Worm (Caenorhabditis elegans) whole organism, L4 larva: ENCODE measurements around the gene R166.3.

Experiments used
- D1046.2 ChIP-seq: fragments of 200-800 bp; sonication (Bioruptor generic); IDR thresholded peaks from 2 replicates; pipeline ENCODE4 v1.3.6; 2022; ENCODE audit warnings: missing genetic modification characterization, missing compliant biosample characterization
- F10B5.3 ChIP-seq: sonication (generic microtip); optimal IDR thresholded peaks from 2 replicates; lab custom pipeline; 2016; ENCODE audit warnings: mild to moderate bottlenecking, missing genetic modification characterization, missing compliant biosample characterization
- F26F4.8 ChIP-seq: fragments of 200-800 bp; sonication (Bioruptor generic); conservative IDR thresholded peaks from 2 replicates; pipeline ENCODE4 v1.3.6; 2022; ENCODE audit warnings: missing genetic modification characterization, missing compliant biosample characterization
- F37D6.2 ChIP-seq: sonication (generic microtip); optimal IDR thresholded peaks from 2 replicates; lab custom pipeline; 2016; ENCODE audit warnings: mild to moderate bottlenecking, missing genetic modification characterization, missing compliant biosample characterization
- F44E2.7 ChIP-seq: fragments of 200-800 bp; sonication (Bioruptor generic); IDR thresholded peaks from 2 replicates; pipeline ENCODE4 v2.1.2; 2022; ENCODE audit warnings: missing genetic modification characterization, missing compliant biosample characterization
- F49E8.2 ChIP-seq: sonication (generic microtip); optimal IDR thresholded peaks from 2 replicates; lab custom pipeline; 2016; ENCODE audit warnings: missing compliant biosample characterization, mild to moderate bottlenecking, missing genetic modification characterization, borderline replicate concordance
- Y105C5A.15 ChIP-seq: fragments of 200-800 bp; sonication (Bioruptor generic); IDR thresholded peaks from 2 replicates; pipeline ENCODE4 v1.3.6; 2022; ENCODE audit warnings: missing genetic modification characterization, missing compliant biosample characterization
- ZK546.5 ChIP-seq, 2 experiments: sonication (generic microtip); optimal IDR thresholded peaks; 2 replicates each; lab custom pipeline; 2017; ENCODE audit warnings: missing biosample characterization in 2 of 2, missing genetic modification characterization in 2 of 2
- ama-1 ChIP-seq: fragments of 150-350 bp; optimal IDR thresholded peaks from 2 replicates; lab custom pipeline; 2014; ENCODE audit warnings: inconsistent platforms, mixed read lengths
- cey-2 ChIP-seq: sonication (generic microtip); optimal IDR thresholded peaks from 3 replicates; lab custom pipeline; 2017; ENCODE audit warnings: missing genetic modification characterization, mild to moderate bottlenecking, missing compliant biosample characterization, antibody characterized with exemption, borderline replicate concordance; ENCODE audit not compliant: insufficient read depth
- daf-16 ChIP-seq, 3 experiments: sonication (generic microtip); optimal IDR thresholded peaks; 2 replicates each; lab custom pipeline; 2016 to 2017; ENCODE audit warnings: missing genetic modification characterization in 3 of 3, missing genetic modification reagents in 3 of 3, mild to moderate bottlenecking in 2 of 3, missing compliant biosample characterization in 2 of 3, missing biosample characterization in 1 of 3, moderate library complexity in 1 of 3
- daf-8 ChIP-seq: fragments of 200-800 bp; sonication (Bioruptor generic); IDR thresholded peaks from 2 replicates; pipeline ENCODE4 v1.3.6; 2022; ENCODE audit warnings: missing genetic modification characterization, missing compliant biosample characterization
- dmd-6 ChIP-seq: fragments of 200-800 bp; sonication (Bioruptor generic); IDR thresholded peaks from 2 replicates; pipeline ENCODE4 v1.3.6; 2022; ENCODE audit warnings: missing genetic modification reagents, missing genetic modification characterization, missing compliant biosample characterization
- duxl-1 ChIP-seq: sonication (generic microtip); optimal IDR thresholded peaks from 2 replicates; lab custom pipeline; 2016; ENCODE audit warnings: mild to moderate bottlenecking, missing genetic modification characterization, moderate library complexity, missing compliant biosample characterization; ENCODE audit not compliant: poor library complexity
- dve-1 ChIP-seq: sonication (generic microtip); optimal IDR thresholded peaks from 2 replicates; lab custom pipeline; 2017; ENCODE audit warnings: antibody characterized with exemption, mild to moderate bottlenecking, missing genetic modification characterization, missing compliant biosample characterization; ENCODE audit not compliant: insufficient read depth
- egl-43 ChIP-seq: fragments of 200-800 bp; sonication (Bioruptor generic); IDR thresholded peaks from 2 replicates; pipeline ENCODE4 v1.3.6; 2022; ENCODE audit warnings: missing genetic modification reagents, missing genetic modification characterization, missing compliant biosample characterization
- fkh-10 ChIP-seq: fragments of 150-350 bp; optimal IDR thresholded peaks from 2 replicates; lab custom pipeline; 2014; ENCODE audit warnings: missing biosample characterization, missing genetic modification reagents, missing genetic modification characterization
- fos-1 ChIP-seq: fragments of 150-350 bp; optimal IDR thresholded peaks from 2 replicates; lab custom pipeline; 2014; ENCODE audit warnings: missing biosample characterization, missing genetic modification characterization
- hif-1 ChIP-seq, 2 experiments: sonication (generic microtip); optimal IDR thresholded peaks; 2 replicates each; lab custom pipeline; 2016 to 2017; ENCODE audit warnings: missing compliant biosample characterization in 2 of 2, missing genetic modification characterization in 2 of 2, missing genetic modification reagents in 2 of 2, missing genotype in 2 of 2, mild to moderate bottlenecking in 1 of 2
- hlh-11 ChIP-seq: fragments of 200-800 bp; sonication (Bioruptor generic); optimal IDR thresholded peaks from 2 replicates; lab custom pipeline; 2018; ENCODE audit warnings: mild to moderate bottlenecking, missing genetic modification characterization, missing compliant biosample characterization
- hlh-30 ChIP-seq: sonication (generic microtip); optimal IDR thresholded peaks from 2 replicates; lab custom pipeline; 2017; ENCODE audit warnings: antibody characterized with exemption, mild to moderate bottlenecking, missing genetic modification characterization, missing compliant biosample characterization; ENCODE audit not compliant: insufficient read depth
- lin-38 ChIP-seq: fragments of 200-800 bp; sonication (Bioruptor generic); IDR thresholded peaks from 2 replicates; pipeline ENCODE4 v1.3.6; 2022; ENCODE audit warnings: missing genetic modification reagents, missing genetic modification characterization, missing compliant biosample characterization
- lir-3 ChIP-seq: sonication (generic microtip); optimal IDR thresholded peaks from 2 replicates; lab custom pipeline; 2016; ENCODE audit warnings: mild to moderate bottlenecking, missing genetic modification characterization, missing compliant biosample characterization
- lsy-2 ChIP-seq, 2 experiments: fragments of 150-350 bp in 1 of 2; sonication (generic microtip) in 1 of 2; optimal IDR thresholded peaks; 2 replicates each; lab custom pipeline; 2014 to 2017; ENCODE audit warnings: missing biosample characterization in 2 of 2, missing genetic modification characterization in 2 of 2
- mdt-29 ChIP-seq: fragments of 200-800 bp; sonication (Bioruptor generic); IDR thresholded peaks from 2 replicates; pipeline ENCODE4 v1.3.6; 2022; ENCODE audit warnings: missing genetic modification reagents, missing genetic modification characterization, missing compliant biosample characterization
- mep-1 ChIP-seq: fragments of 150-350 bp; sonication (generic microtip); optimal IDR thresholded peaks from 3 replicates; lab custom pipeline; 2014; ENCODE audit warnings: missing biosample characterization, missing genetic modification characterization
- mxl-3 ChIP-seq: fragments of 200-800 bp; sonication (Bioruptor generic); optimal IDR thresholded peaks from 2 replicates; lab custom pipeline; 2018; ENCODE audit warnings: mild to moderate bottlenecking, missing genetic modification characterization, missing compliant biosample characterization
- nhr-102 ChIP-seq: sonication (generic microtip); optimal IDR thresholded peaks from 2 replicates; lab custom pipeline; 2016; ENCODE audit warnings: mild to moderate bottlenecking, missing genetic modification characterization, moderate library complexity, missing compliant biosample characterization
- nhr-11 ChIP-seq: fragments of 150-350 bp; optimal IDR thresholded peaks from 2 replicates; lab custom pipeline; 2014; ENCODE audit warnings: missing biosample characterization, missing genetic modification characterization
- nhr-111 ChIP-seq: fragments of 200-800 bp; sonication (Bioruptor generic); optimal IDR thresholded peaks from 2 replicates; lab custom pipeline; 2018; ENCODE audit warnings: mild to moderate bottlenecking, missing genetic modification characterization, missing compliant biosample characterization
- nhr-28 ChIP-seq: fragments of 150-350 bp; optimal IDR thresholded peaks from 2 replicates; lab custom pipeline; 2014; ENCODE audit warnings: missing biosample characterization, missing genetic modification characterization
- nhr-42 ChIP-seq: fragments of 200-800 bp; sonication (Bioruptor generic); IDR thresholded peaks from 2 replicates; pipeline ENCODE4 v1.3.6; 2022; ENCODE audit warnings: missing genetic modification characterization, missing compliant biosample characterization
- nhr-6 ChIP-seq: fragments of 150-350 bp; optimal IDR thresholded peaks from 2 replicates; lab custom pipeline; 2014; ENCODE audit warnings: missing biosample characterization, missing genetic modification characterization
- pha-4 ChIP-seq, 2 experiments: fragments of 150-350 bp in 1 of 2; fragments of 200-800 bp in 1 of 2; sonication (Bioruptor generic) in 1 of 2; IDR thresholded peaks in 1 of 2; optimal IDR thresholded peaks in 1 of 2; 2 replicates each; pipeline versions ENCODE4 v1.3.6 to Lab custom; 2014 to 2022; ENCODE audit warnings: missing genetic modification characterization in 2 of 2, missing genetic modification reagents in 2 of 2, missing biosample characterization in 1 of 2, missing compliant biosample characterization in 1 of 2
- skn-1 ChIP-seq: fragments of 150-350 bp; optimal IDR thresholded peaks from 2 replicates; lab custom pipeline; 2014; ENCODE audit warnings: missing biosample characterization, missing genetic modification characterization
- snpc-1.2 ChIP-seq: fragments of 200-800 bp; sonication (Bioruptor generic); IDR thresholded peaks from 2 replicates; pipeline ENCODE4 v1.3.6; 2022; ENCODE audit warnings: missing genetic modification reagents, missing genetic modification characterization, missing compliant biosample characterization
- spr-1 ChIP-seq: sonication (generic microtip); optimal IDR thresholded peaks from 2 replicates; lab custom pipeline; 2016; ENCODE audit warnings: mild to moderate bottlenecking, missing genetic modification characterization, missing compliant biosample characterization
- unc-130 ChIP-seq: sonication (generic microtip); optimal IDR thresholded peaks from 2 replicates; lab custom pipeline; 2016; ENCODE audit warnings: missing genetic modification reagents, missing genetic modification characterization, missing compliant biosample characterization
- unc-39 ChIP-seq: sonication (generic microtip); optimal IDR thresholded peaks from 2 replicates; lab custom pipeline; 2017; ENCODE audit warnings: missing biosample characterization, missing genetic modification characterization
- unc-62 ChIP-seq, 3 experiments: fragments of 150-350 bp in 1 of 3; sonication (generic microtip); optimal IDR thresholded peaks in 2 of 3; peaks in 1 of 3; 1 replicate in 1 of 3; 2 replicates in 2 of 3; lab custom pipeline; 2014 to 2017; ENCODE audit warnings: missing biosample characterization in 3 of 3, missing genetic modification characterization in 3 of 3, missing genetic modification reagents in 3 of 3, missing genotype in 1 of 3
- zag-1 ChIP-seq: fragments of 150-350 bp; optimal IDR thresholded peaks from 2 replicates; lab custom pipeline; 2014; ENCODE audit warnings: missing biosample characterization, missing genetic modification characterization
- zip-11 ChIP-seq: fragments of 200-800 bp; sonication (Bioruptor generic); IDR thresholded peaks from 2 replicates; pipeline ENCODE4 v1.3.6; 2022; ENCODE audit warnings: missing genetic modification characterization, missing compliant biosample characterization
- zip-2 ChIP-seq: fragments of 150-350 bp; optimal IDR thresholded peaks from 2 replicates; lab custom pipeline; 2014; ENCODE audit warnings: missing biosample characterization, missing genetic modification characterization
- ztf-7 ChIP-seq: fragments of 150-350 bp; optimal IDR thresholded peaks from 2 replicates; lab custom pipeline; 2014; ENCODE audit warnings: missing biosample characterization, missing genetic modification characterization

Gene R166.3

DNA sequence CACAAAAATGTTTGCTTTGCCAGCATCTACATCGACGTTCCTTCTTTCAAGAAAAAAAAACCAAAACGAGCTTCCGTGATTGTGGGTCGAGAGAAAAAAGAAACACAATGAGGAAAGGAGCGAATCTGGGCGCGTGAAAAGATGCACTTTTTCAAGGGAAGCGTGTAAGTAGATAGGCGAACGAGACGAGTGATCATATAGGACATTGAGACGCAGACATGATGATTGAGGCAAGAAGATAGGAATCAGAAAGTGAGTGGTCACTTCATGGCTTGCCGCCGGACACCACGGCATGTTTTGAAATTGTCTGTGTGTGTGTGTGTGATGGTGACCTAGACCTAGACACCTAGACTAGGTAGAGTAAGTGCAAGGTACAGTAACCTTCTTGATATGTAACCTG, 37.6 kb downstream of the R166.3 start (continued):
- peak; percentile 91 for TF ChIP-seq mxl-3 (GFP tag; lab: Kevin White, UChicago)
- peak in 1 of 2 experiments; percentile 38 for TF ChIP-seq hif-1 (tag; optimal IDR thresholded peaks at IDR 0.05; lab: Kevin White, UChicago)
- TF ChIP-seq zip-2, result no peak
- no peak for TF ChIP-seq spr-1 (tag; lab: Kevin White, UChicago)
- TF ChIP-seq duxl-1, result peak; percentile 36
- TF ChIP-seq hlh-30 (tag; lab: Kevin White, UChicago), result peak; percentile 87
- TF ChIP-seq fkh-10 (GFP tag; lab: Kevin White, UChicago), result peak; percentile 0
- TF ChIP-seq pha-4 (GFP tag; IDR thresholded peaks at IDR 0.05; lab: Robert Waterston, UW), result no peak
- TF ChIP-seq pha-4 (tag; optimal IDR thresholded peaks at IDR 0.05; lab: Kevin White, UChicago), result no peak
- TF ChIP-seq ZK546.5 (tag; optimal IDR thresholded peaks at IDR 0.05; lab: Kevin White, UChicago), result no peak
- no peak for TF ChIP-seq zip-11 (GFP tag; lab: Robert Waterston, UW)
- TF ChIP-seq lsy-2 (tag; optimal IDR thresholded peaks at IDR 0.05; lab: Kevin White, UChicago), result peak; percentile 44 to 52
- no peak for TF ChIP-seq zag-1
- TF ChIP-seq daf-16 (GFP tag; optimal IDR thresholded peaks at IDR 0.05; lab: Kevin White, UChicago), result no peak
- peak; percentile 10 for TF ChIP-seq daf-16 (tag; optimal IDR thresholded peaks at IDR 0.05; lab: Kevin White, UChicago)
- no peak for TF ChIP-seq dve-1 (tag; lab: Kevin White, UChicago)
- TF ChIP-seq nhr-42 (GFP tag; lab: Robert Waterston, UW), result 0 out of 2 replicates have a peak, but pooled peaks have one; percentile 5
- peak; percentile 79 for TF ChIP-seq nhr-11 (tag; lab: Kevin White, UChicago)
- no peak for TF ChIP-seq F44E2.7 (GFP tag; lab: Robert Waterston, UW)
- TF ChIP-seq hlh-11 (tag; lab: Kevin White, UChicago), result peak; percentile 76
- no peak for TF ChIP-seq ama-1 (lab: Kevin White, UChicago)
- TF ChIP-seq unc-39 (tag; lab: Kevin White, UChicago), result no peak
- no peak for TF ChIP-seq fos-1
- TF ChIP-seq F26F4.8 (GFP tag; lab: Robert Waterston, UW), result no peak
- TF ChIP-seq nhr-6, result no peak
- TF ChIP-seq snpc-1.2, result no peak
- TF ChIP-seq unc-130, result no peak

DNA sequence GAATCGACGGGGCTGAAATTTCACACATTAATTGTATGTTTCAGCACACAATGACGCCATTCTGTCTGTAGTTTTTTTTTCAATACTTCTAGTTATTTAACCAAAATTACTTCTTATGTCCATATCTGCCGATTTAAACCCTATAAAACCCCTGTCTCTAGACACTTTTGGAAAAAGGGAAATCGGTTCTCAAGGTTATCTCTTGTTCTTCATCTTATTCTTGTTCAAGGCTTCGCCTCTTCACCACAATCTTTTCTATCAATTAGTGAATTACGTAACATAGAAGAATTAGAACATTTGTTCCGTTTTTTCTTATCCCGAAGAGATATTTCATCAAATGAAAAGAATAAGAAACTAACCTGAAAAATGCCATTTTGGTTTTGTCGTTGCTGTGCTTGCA, 38.5 kb downstream of the R166.3 start:
- no peak for TF ChIP-seq nhr-6
- peak; percentile 19 for TF ChIP-seq nhr-28
- TF ChIP-seq Y105C5A.15 (GFP tag; lab: Robert Waterston, UW), result no peak
- no peak for TF ChIP-seq nhr-102
- TF ChIP-seq D1046.2, result no peak
- TF ChIP-seq ama-1 (lab: Kevin White, UChicago), result no peak
- no peak for TF ChIP-seq F37D6.2 (tag; lab: Kevin White, UChicago)
- peak; percentile 5 for TF ChIP-seq mep-1 (tag; lab: Kevin White, UChicago)
- no peak for TF ChIP-seq ztf-7 (tag; lab: Kevin White, UChicago)
- peak in 1 of 2 experiments; percentile 54 for TF ChIP-seq unc-62 (GFP tag; optimal IDR thresholded peaks at IDR 0.05 in 1 of 2; lab: Kevin White, UChicago)
- no peak for TF ChIP-seq unc-62 (tag; optimal IDR thresholded peaks at IDR 0.05; lab: Kevin White, UChicago)
- TF ChIP-seq nhr-111, result no peak
- TF ChIP-seq duxl-1, result peak; percentile 8
- no peak for TF ChIP-seq F49E8.2
- TF ChIP-seq dmd-6, result no peak
- no peak for TF ChIP-seq lin-38 (GFP tag; lab: Robert Waterston, UW)

DNA sequence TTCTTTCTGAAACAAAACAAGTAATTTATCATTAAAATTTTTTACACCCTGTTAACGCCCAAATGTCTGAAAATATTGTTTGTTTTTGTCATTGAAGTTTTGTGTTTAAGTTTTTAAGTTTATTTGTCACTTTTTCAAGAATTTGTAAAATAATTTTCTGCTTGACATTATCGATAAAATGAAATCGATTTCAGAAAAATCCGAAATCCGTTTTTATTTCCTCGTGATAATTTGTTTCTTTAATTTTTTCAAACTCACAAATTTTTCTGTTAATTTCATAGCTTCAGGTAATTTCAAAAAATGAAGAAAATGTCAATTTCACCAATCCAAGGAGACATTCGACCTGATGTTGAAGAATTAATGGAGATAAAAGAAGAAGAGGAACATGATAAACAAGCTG, 43.2 kb downstream of the R166.3 start, which contains the start of gene ZK666.12:
Gene ZK666.12, plus strand, starts transcription at position 301 of the 400 bp plus-strand sequence.
- TF ChIP-seq duxl-1, result no peak
- no peak for TF ChIP-seq unc-130
- no peak for TF ChIP-seq egl-43 (GFP tag; lab: Robert Waterston, UW)
- TF ChIP-seq F10B5.3 (tag; lab: Kevin White, UChicago), result no peak
- TF ChIP-seq cey-2 (tag; lab: Kevin White, UChicago), result no peak
- no peak for TF ChIP-seq nhr-28
- no peak for TF ChIP-seq skn-1 (tag; lab: Kevin White, UChicago)
- TF ChIP-seq mdt-29 (GFP tag; lab: Robert Waterston, UW), result no peak
- TF ChIP-seq lir-3, result no peak
- no peak for TF ChIP-seq daf-8 (GFP tag; lab: Robert Waterston, UW)
